Fruit fly (Drosophila melanogaster): ENCODE measurements around the gene CG14811.
A peak's percentile ranks its signal among the peaks of the same experiment; 100 is the strongest.

CG14811 gene

dm6 chrX:1865673-1866072, 43.5 kb upstream of the CG14811 start, which contains the start of the genes Gcna and MED18 (continued):
- TF ChIP-seq CG11456 (GFP tag; IDR thresholded peaks at IDR 0.05): no peak
- peak; percentile 58 for TF ChIP-seq MESR4 (GFP tag; optimal IDR thresholded peaks at IDR 0.05)
- no peak for TF ChIP-seq NC2α (GFP tag; optimal IDR thresholded peaks at IDR 0.05)
- peak; percentile 38 for TF ChIP-seq CG2116 (GFP tag; optimal IDR thresholded peaks at IDR 0.05)
- TF ChIP-seq CG12104 (GFP tag; optimal IDR thresholded peaks at IDR 0.05): no peak
- no peak for TF ChIP-seq btn (GFP tag; optimal IDR thresholded peaks at IDR 0.05)
- peak; percentile 30 for TF ChIP-seq Sry-δ (GFP tag; optimal IDR thresholded peaks at IDR 0.05)
- 0 out of 4 replicates have a peak, but pooled peaks have one; percentile 51 for TF ChIP-seq Dll (GFP tag; IDR thresholded peaks at IDR 0.05; ENCODE audit: partially characterized antibody)
- peak; percentile 17 for TF ChIP-seq CG4617 (GFP tag; optimal IDR thresholded peaks at IDR 0.05; ENCODE audit: borderline replicate concordance)
- TF ChIP-seq E2f2 (GFP tag; IDR thresholded peaks at IDR 0.05): peak; percentile 78

- TF ChIP-seq jumu (GFP tag; optimal IDR thresholded peaks at IDR 0.05) (peak; percentile 91), CG4854 (GFP tag; optimal IDR thresholded peaks at IDR 0.05) (peak; percentile 46), CG6175 (GFP tag; IDR thresholded peaks at IDR 0.05) (peak; percentile 79), lov (optimal IDR thresholded peaks at IDR 0.05) (no peak), lov (GFP tag; IDR thresholded peaks at IDR 0.05) (0 out of 3 replicates have a peak, but pooled peaks have one; percentile 46), Ets65A (GFP tag) (peak; percentile 99), eyg (GFP tag; optimal IDR thresholded peaks at IDR 0.05) (peak; percentile 83), CG7271 (tag; optimal IDR thresholded peaks at IDR 0.05) (peak; percentile 3), CG15479 (GFP tag; optimal IDR thresholded peaks at IDR 0.05) (no peak), CG32767 (GFP tag; IDR thresholded peaks at IDR 0.05) (peak; percentile 72; the same call in 1 of the 2 replicates), CG15011 (GFP tag; optimal IDR thresholded peaks at IDR 0.05) (no peak), inv (GFP tag; IDR thresholded peaks at IDR 0.05; ENCODE audit: partially characterized antibody) (no peak), CG10431 (GFP tag; optimal IDR thresholded peaks at IDR 0.05) (no peak), Trl (optimal IDR thresholded peaks at IDR 0.05) (no peak), Trl (GFP tag; optimal IDR thresholded peaks at IDR 0.05) (peak; percentile 87), mld (GFP tag; IDR thresholded peaks at IDR 0.05; ENCODE audit: partially characterized antibody) (no peak), CG31365 (tag; optimal IDR thresholded peaks at IDR 0.05) (no peak), Oaz (GFP tag; IDR thresholded peaks at IDR 0.05) (peak; percentile 62), CG9727 (GFP tag; optimal IDR thresholded peaks at IDR 0.05) (peak; percentile 80), Hr78 (GFP tag; optimal IDR thresholded peaks at IDR 0.05) (peak in 1 of 2 experiments; percentile 2), CG8281 (tag; optimal IDR thresholded peaks at IDR 0.05) (no peak), CG10565 (GFP tag; optimal IDR thresholded peaks at IDR 0.05) (peak; percentile 43), CG1233 (GFP tag; optimal IDR thresholded peaks at IDR 0.05) (peak; percentile 73), Elba2 (GFP tag; optimal IDR thresholded peaks at IDR 0.05) (peak; percentile 31), Ptx1 (GFP tag; IDR thresholded peaks at IDR 0.05) (peak; percentile 91), E2f2 (GFP tag; IDR thresholded peaks at IDR 0.05) (peak; percentile 68), CG13123 (GFP tag; optimal IDR thresholded peaks at IDR 0.05) (peak; percentile 80), Sox100B (GFP tag; optimal IDR thresholded peaks at IDR 0.05) (no peak), CG7745 (tag; optimal IDR thresholded peaks at IDR 0.05) (no peak), CG10274 (GFP tag; optimal IDR thresholded peaks at IDR 0.05) (peak; percentile 54), hth (optimal IDR thresholded peaks at IDR 0.05) (no peak), croc (GFP tag; conservative IDR thresholded peaks at IDR 0.05) (peak; percentile 71), CG4730 (GFP tag; IDR thresholded peaks at IDR 0.05) (peak; percentile 69), BtbVII (GFP tag; optimal IDR thresholded peaks at IDR 0.05) (peak; percentile 55), PHDP (tag; optimal IDR thresholded peaks at IDR 0.05) (peak; percentile 75), ham (GFP tag; IDR thresholded peaks at IDR 0.05) (peak; percentile 65; the same call in 1 of the 2 replicates), CG2120 (GFP tag; optimal IDR thresholded peaks at IDR 0.05) (peak; percentile 97), Tbp (GFP tag; optimal IDR thresholded peaks at IDR 0.05) (no peak), HLH54F (GFP tag; optimal IDR thresholded peaks at IDR 0.05) (peak; percentile 95), CG18599 (GFP tag; optimal IDR thresholded peaks at IDR 0.05) (no peak), Doc2 (GFP tag; IDR thresholded peaks at IDR 0.05) (peak; percentile 43; the same call in 1 of the 2 replicates)
Observed at dm6 chrX:1861620-1862184, 39.5 kb upstream of the CG14811 start, which contains the start of gene deltaCOP. Gene deltaCOP (minus strand): TSS chrX:1861790.
